Worm (Caenorhabditis elegans) whole organism, mixed stage, embryonic: ENCODE data around the gene pezo-1.

ENCODE experiments used
- ces-1 ChIP-seq: fragments of 150-350 bp; optimal IDR thresholded peaks from 2 replicates; lab custom pipeline; 2014; ENCODE audit warnings: missing biosample characterization, missing genetic modification reagents, missing genetic modification characterization
- cnd-1 ChIP-seq: fragments of 200-800 bp; sonication (Bioruptor generic); optimal IDR thresholded peaks from 2 replicates; lab custom pipeline; 2018; ENCODE audit warnings: mild to moderate bottlenecking, missing genetic modification characterization, missing compliant biosample characterization
- elt-3 ChIP-seq: fragments of 150-350 bp; optimal IDR thresholded peaks from 2 replicates; lab custom pipeline; 2014; ENCODE audit warnings: missing biosample characterization, missing genetic modification characterization
- lin-32 ChIP-seq: fragments of 200-800 bp; sonication (Bioruptor generic); optimal IDR thresholded peaks from 2 replicates; lab custom pipeline; 2018; ENCODE audit warnings: mild to moderate bottlenecking, missing genetic modification characterization, missing compliant biosample characterization
- lsy-2 ChIP-seq: fragments of 150-350 bp; optimal IDR thresholded peaks from 2 replicates; lab custom pipeline; 2014; ENCODE audit warnings: missing biosample characterization, missing genetic modification characterization
- nhr-237 ChIP-seq: fragments of 150-350 bp; optimal IDR thresholded peaks from 2 replicates; lab custom pipeline; 2014; ENCODE audit warnings: missing biosample characterization, missing genetic modification characterization
- nhr-76 ChIP-seq: sonication (generic microtip); optimal IDR thresholded peaks from 2 replicates; lab custom pipeline; 2017; ENCODE audit warnings: missing biosample characterization, missing genetic modification characterization
- pha-4 ChIP-seq: fragments of 150-350 bp; optimal IDR thresholded peaks from 2 replicates; lab custom pipeline; 2018; ENCODE audit warnings: missing biosample characterization, missing genetic modification reagents, missing genetic modification characterization
- snpc-4 ChIP-seq: fragments of 150-350 bp; optimal IDR thresholded peaks from 2 replicates; lab custom pipeline; 2014; ENCODE audit warnings: missing biosample characterization, missing genetic modification characterization
- unc-120 ChIP-seq: sonication (generic microtip); optimal IDR thresholded peaks from 2 replicates; lab custom pipeline; 2017; ENCODE audit warnings: missing genetic modification characterization, missing compliant biosample characterization; ENCODE audit not compliant: poor library complexity, severe bottlenecking
- unc-39 ChIP-seq: fragments of 150-350 bp; optimal IDR thresholded peaks from 2 replicates; lab custom pipeline; 2014; ENCODE audit warnings: missing biosample characterization, missing genetic modification characterization
- unc-62 ChIP-seq: fragments of 150-350 bp; optimal IDR thresholded peaks from 2 replicates; lab custom pipeline; 2014; ENCODE audit warnings: missing biosample characterization, missing genetic modification reagents, missing genetic modification characterization
- zip-8 ChIP-seq: fragments of 150-350 bp; optimal IDR thresholded peaks from 2 replicates; lab custom pipeline; 2014; ENCODE audit warnings: missing biosample characterization, missing genetic modification characterization
- ztf-11 ChIP-seq: fragments of 150-350 bp; optimal IDR thresholded peaks from 2 replicates; lab custom pipeline; 2014; ENCODE audit warnings: missing biosample characterization, missing genetic modification characterization

ce11 chrIV:9303994-9304393 lies 62.3 kb downstream of the pezo-1 start, which contains the start of gene F49C12.4:
- TF ChIP-seq lin-32 (GFP tag; lab: Kevin White, UChicago) = no peak
- TF ChIP-seq lsy-2 (tag; lab: Kevin White, UChicago) = no peak
- no peak for TF ChIP-seq ztf-11 (tag; lab: Kevin White, UChicago)
- TF ChIP-seq unc-62 (GFP tag; lab: Kevin White, UChicago) = no peak
- TF ChIP-seq unc-39 (tag; lab: Kevin White, UChicago) = no peak
- no peak for TF ChIP-seq elt-3
- no peak for TF ChIP-seq unc-120 (tag; lab: Kevin White, UChicago)
- TF ChIP-seq nhr-76 (tag; lab: Kevin White, UChicago) = no peak
- no peak for TF ChIP-seq nhr-237 (tag; lab: Kevin White, UChicago)
- TF ChIP-seq ces-1 = no peak
- no peak for TF ChIP-seq cnd-1
- TF ChIP-seq snpc-4 (tag; lab: Kevin White, UChicago) = no peak
- no peak for TF ChIP-seq zip-8 (tag; lab: Kevin White, UChicago)
- TF ChIP-seq pha-4 = no peak
